Worm (Caenorhabditis elegans): Measurements from ENCODE around the gene vap-1.

DNA sequence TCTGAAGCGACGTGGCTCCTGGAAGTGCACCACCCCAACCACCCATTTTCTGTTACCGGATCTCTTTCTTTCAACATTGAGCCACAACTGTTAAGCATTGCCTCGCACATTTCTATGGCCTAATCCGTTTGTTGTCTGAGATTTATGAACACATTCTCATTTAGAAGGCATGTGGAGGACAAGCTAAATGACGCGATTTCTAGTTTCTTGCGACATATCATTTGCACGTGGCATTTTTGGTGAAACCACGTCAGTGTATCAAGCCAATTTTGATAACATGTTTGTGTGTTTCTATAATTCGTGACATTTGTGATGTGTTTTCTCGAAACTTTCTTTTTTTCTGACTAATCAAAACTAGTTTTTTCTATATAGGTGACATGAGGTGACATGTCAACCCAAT is 39.6 kb downstream of the vap-1 start:
- TF ChIP-seq mep-1 (tag; optimal IDR thresholded peaks at IDR 0.05) (no peak), lsy-2 (tag; optimal IDR thresholded peaks at IDR 0.05) (no peak), zag-1 (tag; optimal IDR thresholded peaks at IDR 0.05) (no peak), sdz-12 (GFP tag; optimal IDR thresholded peaks at IDR 0.05) (no peak), nhr-11 (tag; optimal IDR thresholded peaks at IDR 0.05) (no peak), nhr-77 (tag; optimal IDR thresholded peaks at IDR 0.05) (no peak), nhr-41 (GFP tag; IDR thresholded peaks at IDR 0.05) (no peak), lim-7 (GFP tag; IDR thresholded peaks at IDR 0.05) (no peak), nhr-76 (tag; optimal IDR thresholded peaks at IDR 0.05) (no peak), nhr-25 (tag; optimal IDR thresholded peaks at IDR 0.05; ENCODE audit: borderline replicate concordance, insufficient read depth) (no peak), fkh-10 (GFP tag; optimal IDR thresholded peaks at IDR 0.05) (no peak), spr-3 (GFP tag; optimal IDR thresholded peaks at IDR 0.05) (no peak), nhr-6 (tag; optimal IDR thresholded peaks at IDR 0.05) (no peak), ceh-20 (GFP tag; IDR thresholded peaks at IDR 0.05) (no peak)
